Worm (Caenorhabditis elegans): ENCODE results near the gene ags-3.

ags-3 gene

ce11 chrX:5293862-5294261 is 9.5 kb downstream of the ags-3 start:
- TF ChIP-seq egl-13 (tag; optimal IDR thresholded peaks at IDR 0.05) = no peak
- no peak for TF ChIP-seq snu-23 (GFP tag; optimal IDR thresholded peaks at IDR 0.05)
- peak; percentile 59 for TF ChIP-seq lin-14 (GFP tag; optimal IDR thresholded peaks at IDR 0.05)
- TF ChIP-seq blmp-1 (tag; optimal IDR thresholded peaks at IDR 0.05) = no peak
- TF ChIP-seq efl-1 (optimal IDR thresholded peaks at IDR 0.05) = no peak
- no peak for TF ChIP-seq efl-1 (GFP tag; optimal IDR thresholded peaks at IDR 0.05 in 1 of 2)
- no peak for TF ChIP-seq sptf-1 (tag; optimal IDR thresholded peaks at IDR 0.05)

ce11 chrX:5289106-5289505 is 14.3 kb downstream of the ags-3 start:
- peak; percentile 18 for TF ChIP-seq nhr-85 (tag)
- no peak for TF ChIP-seq egl-13 (tag; optimal IDR thresholded peaks at IDR 0.05)

- TF ChIP-seq sptf-1 (tag; optimal IDR thresholded peaks at IDR 0.05) = no peak
- no peak for TF ChIP-seq zip-4 (GFP tag; optimal IDR thresholded peaks at IDR 0.05)
- no peak for TF ChIP-seq lin-15B (tag; optimal IDR thresholded peaks at IDR 0.05)
- no peak for TF ChIP-seq ceh-82 (tag; optimal IDR thresholded peaks at IDR 0.05)
- TF ChIP-seq ceh-90 (tag; optimal IDR thresholded peaks at IDR 0.05) = no peak
- no peak for TF ChIP-seq nhr-71 (tag; optimal IDR thresholded peaks at IDR 0.05)
- TF ChIP-seq xbp-1 (tag; optimal IDR thresholded peaks at IDR 0.05) = no peak
- no peak for TF ChIP-seq nhr-11 (tag; optimal IDR thresholded peaks at IDR 0.05)
- TF ChIP-seq ztf-4 (tag; optimal IDR thresholded peaks at IDR 0.05) = no peak
- no peak for TF ChIP-seq mef-2 (tag; optimal IDR thresholded peaks at IDR 0.05)
- no peak for TF ChIP-seq isw-1 (GFP tag; IDR thresholded peaks at IDR 0.05)
- TF ChIP-seq snu-23 (GFP tag; optimal IDR thresholded peaks at IDR 0.05) = no peak
- TF ChIP-seq ceh-8 (GFP tag; optimal IDR thresholded peaks at IDR 0.05) = no peak
- TF ChIP-seq egl-13 (tag; optimal IDR thresholded peaks at IDR 0.05) = no peak
- TF ChIP-seq jun-1 (tag; optimal IDR thresholded peaks at IDR 0.05) = no peak
- no peak for TF ChIP-seq elt-3 (tag; optimal IDR thresholded peaks at IDR 0.05)
Observed at ce11 chrX:5283531-5283930, 19.9 kb downstream of the ags-3 start, which contains the start of gene vps-41. vps-41 (plus strand) TSS chrX:5283831.

- TF ChIP-seq C04F5.9 (tag; optimal IDR thresholded peaks at IDR 0.05) (no peak), lin-39 (tag; optimal IDR thresholded peaks at IDR 0.05) (no peak), pag-3 (tag; optimal IDR thresholded peaks at IDR 0.05; ENCODE audit: borderline replicate concordance, insufficient read depth) (no peak), fkh-10 (GFP tag; optimal IDR thresholded peaks at IDR 0.05) (no peak), F16B12.6 (tag; optimal IDR thresholded peaks at IDR 0.05) (no peak), nhr-19 (GFP tag; conservative IDR thresholded peaks at IDR 0.05) (no peak), lir-3 (tag; optimal IDR thresholded peaks at IDR 0.05; ENCODE audit: poor library complexity) (no peak)
Observed at ce11 chrX:5279674-5280073, 23.7 kb downstream of the ags-3 start, which contains the start of gene rga-8. rga-8 (minus strand) TSS chrX:5279774.

ce11 chrX:5279170-5279635 is 24.2 kb downstream of the ags-3 start, which contains the start of gene Y34B4A.2:
Y34B4A.2 (plus strand) TSS chrX:5279497.
- TF ChIP-seq ceh-8 (GFP tag; optimal IDR thresholded peaks at IDR 0.05) = no peak
- peak; percentile 25 for TF ChIP-seq nhr-20 (tag; optimal IDR thresholded peaks at IDR 0.05)
- TF ChIP-seq nhr-90 (tag; optimal IDR thresholded peaks at IDR 0.05; ENCODE audit: poor library complexity) = peak; percentile 19
- peak; percentile 33 for TF ChIP-seq xbp-1 (tag; optimal IDR thresholded peaks at IDR 0.05)
- TF ChIP-seq lsy-2 (tag; optimal IDR thresholded peaks at IDR 0.05) = peak in 1 of 2 experiments; percentile 36
- peak; percentile 33 for TF ChIP-seq irx-1 (tag; optimal IDR thresholded peaks at IDR 0.05)
- TF ChIP-seq zip-4 (GFP tag; optimal IDR thresholded peaks at IDR 0.05) = no peak
- TF ChIP-seq rnt-1 (tag; optimal IDR thresholded peaks at IDR 0.05) = peak; percentile 25
- peak; percentile 5 for TF ChIP-seq blmp-1 (tag; optimal IDR thresholded peaks at IDR 0.05)
- TF ChIP-seq ets-5 (GFP tag; IDR thresholded peaks at IDR 0.05) = no peak
- TF ChIP-seq nhr-47 (tag; optimal IDR thresholded peaks at IDR 0.05) = peak; percentile 50
- peak; percentile 10 to 22 for TF ChIP-seq efl-1 (optimal IDR thresholded peaks at IDR 0.05)
- TF ChIP-seq efl-1 (GFP tag; optimal IDR thresholded peaks at IDR 0.05 in 1 of 2) = peak; percentile 5 to 92
- TF ChIP-seq nhr-19 (GFP tag; conservative IDR thresholded peaks at IDR 0.05) = no peak
- TF ChIP-seq snu-23 (GFP tag; optimal IDR thresholded peaks at IDR 0.05) = peak; percentile 47
- peak; percentile 62 for TF ChIP-seq elt-2 (tag; optimal IDR thresholded peaks at IDR 0.05)
- peak in 2 of 3 experiments; percentile 5 to 33 for TF ChIP-seq dpl-1 (GFP tag; optimal IDR thresholded peaks at IDR 0.05)
- TF ChIP-seq tlp-1 (tag; optimal IDR thresholded peaks at IDR 0.05) = no peak
- TF ChIP-seq lin-14 (GFP tag; optimal IDR thresholded peaks at IDR 0.05) = peak; percentile 39
- TF ChIP-seq lin-35 (GFP tag; optimal IDR thresholded peaks at IDR 0.05) = peak; percentile 16 to 50
- TF ChIP-seq jun-1 (tag; optimal IDR thresholded peaks at IDR 0.05) = peak; percentile 26
- peak; percentile 39 for TF ChIP-seq swsn-7 (tag; optimal IDR thresholded peaks at IDR 0.05)
- peak; percentile 25 for TF ChIP-seq tbx-2 (tag; optimal IDR thresholded peaks at IDR 0.05)
- TF ChIP-seq dsc-1 (tag; optimal IDR thresholded peaks at IDR 0.05) = peak; percentile 42

Measured in whole organism, L1 larva.